Fruit fly (Drosophila melanogaster) whole organism, embryonic: ENCODE measurements around the gene CG6923.

Experiments
- B-H2 ChIP-seq: fragments of 200-800 bp; sonication (Bioruptor generic); optimal IDR thresholded peaks from 2 replicates; lab custom pipeline; 2018; ENCODE audit warnings: missing biosample characterization, mild to moderate bottlenecking, missing genetic modification characterization
- Bdp1 ChIP-seq: fragments of 200-800 bp; sonication (Bioruptor generic); optimal IDR thresholded peaks from 3 replicates; lab custom pipeline; 2016; ENCODE audit warnings: missing biosample characterization, missing genetic modification characterization
- CG10267 ChIP-seq: fragments of 200-800 bp; sonication (Bioruptor generic); optimal IDR thresholded peaks from 2 replicates; lab custom pipeline; 2018; ENCODE audit warnings: missing biosample characterization, mild to moderate bottlenecking, missing genetic modification characterization, moderate library complexity
- CG10431 ChIP-seq: fragments of 200-800 bp; sonication (Bioruptor generic); optimal IDR thresholded peaks from 3 replicates; lab custom pipeline; 2018; ENCODE audit warnings: missing biosample characterization, mild to moderate bottlenecking, missing genetic modification characterization
- CG10543 ChIP-seq: fragments of 200-800 bp; sonication (Bioruptor generic); optimal IDR thresholded peaks from 3 replicates; lab custom pipeline; 2017; ENCODE audit warnings: missing biosample characterization, mild to moderate bottlenecking, missing genetic modification characterization, moderate library complexity
- CG12071 ChIP-seq: fragments of 200-800 bp; sonication (Bioruptor generic); optimal IDR thresholded peaks from 3 replicates; lab custom pipeline; 2018; ENCODE audit warnings: missing biosample characterization, mild to moderate bottlenecking, missing genetic modification characterization
- CG12299 ChIP-seq: fragments of 200-800 bp; sonication (Bioruptor generic); optimal IDR thresholded peaks from 2 replicates; lab custom pipeline; 2018; ENCODE audit warnings: missing biosample characterization, mild to moderate bottlenecking, missing genetic modification characterization
- CG13424 ChIP-seq: fragments of 200-800 bp; sonication (Bioruptor generic); optimal IDR thresholded peaks from 2 replicates; lab custom pipeline; 2019; ENCODE audit warnings: missing biosample characterization, mild to moderate bottlenecking, missing genetic modification characterization, moderate library complexity
- CG14710 ChIP-seq: fragments of 200-800 bp; sonication (Bioruptor generic); optimal IDR thresholded peaks from 3 replicates; lab custom pipeline; 2019; ENCODE audit warnings: missing biosample characterization, mild to moderate bottlenecking, missing genetic modification characterization, moderate library complexity
- CG15011 ChIP-seq: fragments of 200-800 bp; sonication (Bioruptor generic); optimal IDR thresholded peaks from 3 replicates; lab custom pipeline; 2018; ENCODE audit warnings: missing biosample characterization, mild to moderate bottlenecking, missing genetic modification characterization
- CG15601 ChIP-seq: fragments of 200-800 bp; sonication (Bioruptor generic); optimal IDR thresholded peaks from 3 replicates; lab custom pipeline; 2019; ENCODE audit warnings: missing biosample characterization, mild to moderate bottlenecking, missing genetic modification characterization, moderate library complexity
- CG18599 ChIP-seq: fragments of 200-800 bp; sonication (Bioruptor generic); optimal IDR thresholded peaks from 3 replicates; lab custom pipeline; 2017; ENCODE audit warnings: missing biosample characterization, missing genetic modification characterization, mild to moderate bottlenecking, moderate library complexity, missing genetic modification reagents
- CG31224 ChIP-seq: fragments of 200-800 bp; sonication (Bioruptor generic); IDR thresholded peaks from 2 replicates; pipeline ENCODE4 v1.3.6; 2022; ENCODE audit warnings: missing biosample characterization, missing genetic modification characterization
- CG3163 ChIP-seq: fragments of 200-800 bp; sonication (Bioruptor generic); optimal IDR thresholded peaks from 3 replicates; lab custom pipeline; 2016; ENCODE audit warnings: missing biosample characterization, missing genetic modification characterization
- CG32532 ChIP-seq: fragments of 200-800 bp; sonication (Bioruptor generic); IDR thresholded peaks from 2 replicates; pipeline ENCODE4 v1.3.6; 2022; ENCODE audit warnings: missing biosample characterization, missing genetic modification characterization
- CG33213 ChIP-seq: fragments of 200-800 bp; sonication (Bioruptor generic); optimal IDR thresholded peaks from 3 replicates; lab custom pipeline; 2016; ENCODE audit warnings: missing biosample characterization, missing genetic modification characterization
- CG42726 ChIP-seq: fragments of 200-800 bp; sonication (Bioruptor generic); IDR thresholded peaks from 2 replicates; pipeline ENCODE4 v1.3.6; 2022; ENCODE audit warnings: missing biosample characterization, missing genetic modification characterization; ENCODE audit not compliant: partially characterized antibody
- CG4617 ChIP-seq: fragments of 200-800 bp; sonication (Bioruptor generic); optimal IDR thresholded peaks from 3 replicates; lab custom pipeline; 2016; ENCODE audit warnings: missing biosample characterization, missing genetic modification characterization, borderline replicate concordance
- CG5180 ChIP-seq: fragments of 200-800 bp; sonication (Bioruptor generic); optimal IDR thresholded peaks from 3 replicates; lab custom pipeline; 2017; ENCODE audit warnings: missing biosample characterization, missing genetic modification characterization, mild to moderate bottlenecking, moderate library complexity, missing genetic modification reagents
- CG7357 ChIP-seq: fragments of 200-800 bp; sonication (Bioruptor generic); IDR thresholded peaks from 3 replicates; pipeline ENCODE4 v1.3.6; 2022; ENCODE audit warnings: missing biosample characterization, missing genetic modification characterization
- CG9437 ChIP-seq: fragments of 200-800 bp; sonication (Bioruptor generic); optimal IDR thresholded peaks from 2 replicates; lab custom pipeline; 2018; ENCODE audit warnings: missing biosample characterization, mild to moderate bottlenecking, missing genetic modification characterization
- CHES-1-like ChIP-seq: fragments of 200-800 bp; sonication (Bioruptor generic); optimal IDR thresholded peaks from 2 replicates; lab custom pipeline; 2016; ENCODE audit warnings: missing biosample characterization, missing genetic modification characterization
- Ets97D ChIP-seq: fragments of 200-800 bp; sonication (Bioruptor generic); optimal IDR thresholded peaks from 3 replicates; lab custom pipeline; 2016; ENCODE audit warnings: missing biosample characterization, missing genetic modification characterization
- GATAe ChIP-seq: fragments of 200-800 bp; sonication (Bioruptor generic); conservative IDR thresholded peaks from 2 replicates; pipeline ENCODE4 v1.3.6; 2022; ENCODE audit warnings: missing biosample characterization, missing genetic modification characterization
- Gsc ChIP-seq: fragments of 200-800 bp; sonication (Bioruptor generic); IDR thresholded peaks from 2 replicates; pipeline ENCODE4 v1.3.6; 2022; ENCODE audit warnings: missing biosample characterization, missing genetic modification characterization
- H15 ChIP-seq: fragments of 200-800 bp; sonication (Bioruptor generic); IDR thresholded peaks from 3 replicates; pipeline ENCODE4 v1.3.6; 2022; ENCODE audit warnings: missing biosample characterization, missing genetic modification characterization
- HHEX ChIP-seq: fragments of 200-800 bp; sonication (Bioruptor generic); optimal IDR thresholded peaks from 3 replicates; lab custom pipeline; 2017; ENCODE audit warnings: missing biosample characterization, mild to moderate bottlenecking, missing genetic modification characterization, missing genetic modification reagents
- HLH3B ChIP-seq: fragments of 200-800 bp; sonication (Bioruptor generic); IDR thresholded peaks from 2 replicates; pipeline ENCODE4 v1.3.6; 2022; ENCODE audit warnings: missing biosample characterization, missing genetic modification characterization
- HmgZ ChIP-seq: fragments of 200-800 bp; sonication (Bioruptor generic); optimal IDR thresholded peaks from 2 replicates; lab custom pipeline; 2018; ENCODE audit warnings: missing biosample characterization, mild to moderate bottlenecking, missing genetic modification characterization
- Hsf ChIP-seq: fragments of 200-800 bp; sonication (Bioruptor generic); optimal IDR thresholded peaks from 3 replicates; lab custom pipeline; 2016; ENCODE audit warnings: missing biosample characterization, missing genetic modification characterization
- Lhr ChIP-seq: fragments of 200-800 bp; sonication (Bioruptor generic); optimal IDR thresholded peaks from 3 replicates; lab custom pipeline; 2017; ENCODE audit warnings: mild to moderate bottlenecking, missing biosample characterization, missing genetic modification reagents, missing genetic modification characterization
- PHDP ChIP-seq: fragments of 200-800 bp; sonication (Bioruptor generic); optimal IDR thresholded peaks from 3 replicates; lab custom pipeline; 2018; ENCODE audit warnings: missing biosample characterization, mild to moderate bottlenecking, missing genetic modification characterization, moderate library complexity
- Sin3A ChIP-seq: fragments of >200 bp; optimal IDR thresholded peaks from 2 replicates; lab custom pipeline; 2018
- br ChIP-seq: fragments of >200 bp; optimal IDR thresholded peaks from 2 replicates; lab custom pipeline; 2017
- chm ChIP-seq: fragments of 200-800 bp; sonication (Bioruptor generic); IDR thresholded peaks from 2 replicates; pipeline ENCODE4 v1.3.6; 2022; ENCODE audit warnings: missing biosample characterization, missing genetic modification characterization
- corto ChIP-seq: fragments of 200-800 bp; sonication (Bioruptor generic); optimal IDR thresholded peaks from 2 replicates; lab custom pipeline; 2016; ENCODE audit warnings: missing biosample characterization, mild to moderate bottlenecking, missing genetic modification characterization, moderate library complexity
- dmrt99B ChIP-seq: fragments of 200-800 bp; sonication (Bioruptor generic); optimal IDR thresholded peaks from 2 replicates; lab custom pipeline; 2018; ENCODE audit warnings: missing biosample characterization, mild to moderate bottlenecking, missing genetic modification characterization, moderate library complexity
- dpn ChIP-seq, 2 experiments: fragments of 200-800 bp; sonication (Bioruptor generic); optimal IDR thresholded peaks; 3 replicates each; lab custom pipeline; 2016; ENCODE audit warnings: missing biosample characterization in 2 of 2, missing genetic modification characterization in 2 of 2
- ems ChIP-seq: fragments of 200-800 bp; sonication (Bioruptor generic); optimal IDR thresholded peaks from 3 replicates; lab custom pipeline; 2016; ENCODE audit warnings: missing biosample characterization, missing genetic modification characterization
- fd102C ChIP-seq: fragments of 200-800 bp; sonication (Bioruptor generic); optimal IDR thresholded peaks from 2 replicates; lab custom pipeline; 2018; ENCODE audit warnings: missing biosample characterization, mild to moderate bottlenecking, missing genetic modification characterization, moderate library complexity
- gcm ChIP-seq: fragments of 200-800 bp; sonication (Bioruptor generic); optimal IDR thresholded peaks from 2 replicates; lab custom pipeline; 2019; ENCODE audit warnings: missing biosample characterization, mild to moderate bottlenecking, missing genetic modification characterization, moderate library complexity
- insv ChIP-seq, 2 experiments: fragments of 200-800 bp; sonication (Bioruptor generic); optimal IDR thresholded peaks; 3 replicates each; lab custom pipeline; 2016 to 2018; ENCODE audit warnings: missing biosample characterization in 2 of 2, missing genetic modification characterization in 2 of 2
- klu ChIP-seq: fragments of 200-800 bp; sonication (Bioruptor generic); IDR thresholded peaks from 2 replicates; pipeline ENCODE4 v1.3.6; 2022; ENCODE audit warnings: missing biosample characterization, missing genetic modification characterization
- lbe ChIP-seq: fragments of 200-800 bp; sonication (Bioruptor generic); optimal IDR thresholded peaks from 2 replicates; lab custom pipeline; 2016; ENCODE audit warnings: missing biosample characterization, mild to moderate bottlenecking, missing genetic modification characterization
- lilli ChIP-seq: fragments of 200-800 bp; sonication (Bioruptor generic); optimal IDR thresholded peaks from 3 replicates; lab custom pipeline; 2016; ENCODE audit warnings: missing biosample characterization, missing genetic modification characterization
- onecut ChIP-seq: fragments of 200-800 bp; sonication (Bioruptor generic); IDR thresholded peaks from 2 replicates; pipeline ENCODE4 v1.3.6; 2022; ENCODE audit warnings: missing biosample characterization, missing genetic modification characterization
- pfk ChIP-seq: fragments of 200-800 bp; sonication (Bioruptor generic); optimal IDR thresholded peaks from 2 replicates; lab custom pipeline; 2018; ENCODE audit warnings: missing biosample characterization, mild to moderate bottlenecking, missing genetic modification characterization, moderate library complexity
- row ChIP-seq: fragments of 200-800 bp; sonication (Bioruptor generic); IDR thresholded peaks from 3 replicates; pipeline ENCODE4 v1.3.6; 2022; ENCODE audit warnings: missing biosample characterization, missing genetic modification characterization
- shn ChIP-seq: fragments of 200-800 bp; sonication (Bioruptor generic); optimal IDR thresholded peaks from 3 replicates; lab custom pipeline; 2016; ENCODE audit warnings: missing biosample characterization, missing genetic modification characterization
- wek ChIP-seq: fragments of 200-800 bp; sonication (Bioruptor generic); optimal IDR thresholded peaks from 3 replicates; lab custom pipeline; 2018; ENCODE audit warnings: missing biosample characterization, mild to moderate bottlenecking, missing genetic modification characterization, moderate library complexity

Gene CG6923

DNA sequence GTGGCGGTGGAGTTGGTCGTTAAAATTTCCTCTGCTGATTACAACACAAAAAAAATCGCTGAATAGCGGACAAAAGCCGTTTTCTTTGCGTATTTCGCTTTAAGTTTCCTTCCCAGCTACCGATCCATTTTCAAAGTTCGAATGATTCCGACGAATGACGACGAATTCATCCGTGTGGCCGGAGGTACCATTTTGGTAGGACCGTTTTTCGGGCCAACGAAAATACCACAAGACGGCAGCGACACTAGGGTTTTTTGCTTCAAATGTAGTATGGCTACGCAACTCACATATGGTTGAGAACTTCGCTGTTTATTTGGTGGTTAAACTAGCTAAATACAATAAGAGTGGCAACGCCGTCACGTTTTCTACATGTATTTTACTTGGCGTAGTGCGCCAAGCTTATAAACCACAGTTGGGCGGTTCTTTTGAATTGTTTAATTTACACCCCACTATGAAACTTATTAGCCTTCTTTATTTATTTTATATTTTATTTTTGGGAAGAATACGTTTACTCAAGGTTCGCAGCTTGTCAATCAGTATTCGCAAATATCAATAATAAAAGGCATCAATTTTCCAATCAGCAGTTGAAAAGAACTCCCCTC lies 14.6 kb upstream of the CG6923 start, which contains the start of gene Lk6 (continued):
- no peak for TF ChIP-seq klu (GFP tag; lab: Robert Waterston, UW)
- TF ChIP-seq CG10431 (GFP tag; lab: Kevin White, UChicago), result peak; percentile 60
- peak; percentile 57 for TF ChIP-seq B-H2 (GFP tag; lab: Kevin White, UChicago)
- no peak for TF ChIP-seq CG31224 (GFP tag; lab: Robert Waterston, UW)
- peak; percentile 52 for TF ChIP-seq CG15011 (GFP tag; lab: Kevin White, UChicago)
- TF ChIP-seq CG10543 (GFP tag; lab: Kevin White, UChicago), result peak; percentile 82
- peak; percentile 14 for TF ChIP-seq fd102C
- no peak for TF ChIP-seq GATAe
- peak; percentile 93 for TF ChIP-seq CG33213 (GFP tag; lab: Kevin White, UChicago)
- TF ChIP-seq CG13424 (tag; lab: Kevin White, UChicago), result peak; percentile 49
- peak; percentile 60 for TF ChIP-seq CG5180 (GFP tag; lab: Kevin White, UChicago)
- peak; percentile 99 for TF ChIP-seq Lhr (GFP tag; lab: Kevin White, UChicago)
- TF ChIP-seq lilli (GFP tag; lab: Kevin White, UChicago), result peak; percentile 17
- TF ChIP-seq CHES-1-like (GFP tag; lab: Kevin White, UChicago), result peak; percentile 47
- peak; percentile 37 for TF ChIP-seq shn (GFP tag; lab: Kevin White, UChicago)
- TF ChIP-seq PHDP (tag; lab: Kevin White, UChicago), result peak; percentile 70
- TF ChIP-seq CG14710 (tag; lab: Kevin White, UChicago), result peak; percentile 90
- peak; percentile 16 for TF ChIP-seq Bdp1 (GFP tag; lab: Kevin White, UChicago)
- no peak for TF ChIP-seq HLH3B (GFP tag; lab: Robert Waterston, UW)
- no peak; the same call in 1 of the 2 replicates for TF ChIP-seq onecut (GFP tag; lab: Robert Waterston, UW)
- peak; percentile 73; the same call in 2 of the 3 replicates for TF ChIP-seq CG7357 (GFP tag; lab: Robert Waterston, UW)
- no peak for TF ChIP-seq Gsc (GFP tag; lab: Robert Waterston, UW)
- peak; percentile 76 for TF ChIP-seq Sin3A (lab: Kevin White, UChicago)
- TF ChIP-seq br (lab: Kevin White, UChicago), result no peak
- TF ChIP-seq H15 (GFP tag; lab: Robert Waterston, UW), result no peak
- TF ChIP-seq CG4617 (GFP tag; lab: Kevin White, UChicago), result peak; percentile 15
- TF ChIP-seq pfk (GFP tag; lab: Kevin White, UChicago), result peak; percentile 43
- peak; percentile 41 for TF ChIP-seq dpn (GFP tag; optimal IDR thresholded peaks at IDR 0.05; lab: Kevin White, UChicago)
- peak; percentile 67 for TF ChIP-seq lbe (GFP tag; lab: Kevin White, UChicago)
- no peak for TF ChIP-seq dmrt99B (tag; lab: Kevin White, UChicago)
- TF ChIP-seq CG12299 (tag; lab: Kevin White, UChicago), result peak; percentile 54
- peak; percentile 24 for TF ChIP-seq corto (GFP tag; lab: Kevin White, UChicago)
- TF ChIP-seq ems (GFP tag; lab: Kevin White, UChicago), result peak; percentile 29
- TF ChIP-seq Hsf, result peak; percentile 39
- TF ChIP-seq CG15601, result peak; percentile 86
- TF ChIP-seq wek, result peak; percentile 64
- TF ChIP-seq CG9437 (GFP tag; lab: Kevin White, UChicago), result no peak
- TF ChIP-seq CG18599 (GFP tag; lab: Kevin White, UChicago), result peak; percentile 77
- peak; percentile 86 for TF ChIP-seq CG10267 (tag; lab: Kevin White, UChicago)
- peak; percentile 61 for TF ChIP-seq HHEX (GFP tag; lab: Kevin White, UChicago)
- TF ChIP-seq insv (GFP tag; optimal IDR thresholded peaks at IDR 0.05; lab: Kevin White, UChicago), result peak in 1 of 2 experiments; percentile 76
- TF ChIP-seq HmgZ (tag; lab: Kevin White, UChicago), result peak; percentile 93
- peak; percentile 70 for TF ChIP-seq CG12071 (GFP tag; lab: Kevin White, UChicago)
- TF ChIP-seq CG42726 (GFP tag; lab: Robert Waterston, UW), result no peak
- no peak for TF ChIP-seq chm
- peak; percentile 28 for TF ChIP-seq gcm
- TF ChIP-seq Ets97D (GFP tag; lab: Kevin White, UChicago), result peak; percentile 96
- TF ChIP-seq CG3163 (GFP tag; lab: Kevin White, UChicago), result peak; percentile 59
- no peak for TF ChIP-seq row (GFP tag; lab: Robert Waterston, UW)
- TF ChIP-seq CG32532 (GFP tag; lab: Robert Waterston, UW), result no peak
